Worm (Caenorhabditis elegans): ENCODE measurements around the gene K02D10.3.

DNA sequence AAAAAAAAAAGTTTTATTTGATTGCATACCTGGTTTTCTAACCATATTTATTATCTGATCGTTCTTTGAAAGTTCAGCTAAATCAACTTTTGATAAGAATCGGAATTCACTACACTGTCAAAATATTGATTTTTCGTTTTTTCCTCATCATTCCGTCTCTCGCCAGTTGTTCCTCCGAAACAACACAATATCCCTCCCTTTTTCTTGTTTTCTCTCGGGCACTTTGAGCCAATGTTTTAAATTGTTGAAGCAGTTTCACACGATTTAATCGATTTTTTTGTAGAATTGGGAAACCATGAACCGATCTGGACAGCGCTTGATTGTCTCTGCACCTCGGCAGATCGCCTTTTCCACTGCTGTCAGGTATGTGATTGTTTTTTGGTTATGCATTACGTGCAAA lies 2.5 kb downstream of the K02D10.3 start, which contains the start of gene K02D10.1:
- TF ChIP-seq unc-39 (tag; optimal IDR thresholded peaks at IDR 0.05) (no peak), daf-16 (GFP tag; optimal IDR thresholded peaks at IDR 0.05) (no peak), daf-16 (tag; optimal IDR thresholded peaks at IDR 0.05) (peak; percentile 26), lin-1 (GFP tag; IDR thresholded peaks at IDR 0.05) (no peak), aly-2 (tag; optimal IDR thresholded peaks at IDR 0.05) (no peak), nhr-48 (tag; optimal IDR thresholded peaks at IDR 0.05) (no peak), lin-13 (GFP tag; optimal IDR thresholded peaks at IDR 0.05) (no peak), hlh-11 (tag; optimal IDR thresholded peaks at IDR 0.05) (no peak), dpl-1 (GFP tag; optimal IDR thresholded peaks at IDR 0.05) (no peak), dve-1 (tag; optimal IDR thresholded peaks at IDR 0.05; ENCODE audit: insufficient read depth) (no peak), mdl-1 (tag; optimal IDR thresholded peaks at IDR 0.05) (no peak), lin-39 (tag; optimal IDR thresholded peaks at IDR 0.05) (no peak), fos-1 (tag; optimal IDR thresholded peaks at IDR 0.05) (no peak), lin-15B (tag; optimal IDR thresholded peaks at IDR 0.05) (no peak)

Measured in whole organism, L4 larva.